Fruit fly (Drosophila melanogaster) whole organism, adult: ENCODE results near the gene CG43318.

Experiments used
- CG14711 ChIP-seq: fragments of 200-800 bp; sonication (Bioruptor generic); optimal IDR thresholded peaks from 2 replicates; lab custom pipeline; 2018; ENCODE audit warnings: missing biosample characterization, mild to moderate bottlenecking, missing genetic modification characterization, moderate library complexity
- CG33017 ChIP-seq: fragments of 200-800 bp; sonication (Bioruptor generic); optimal IDR thresholded peaks from 2 replicates; lab custom pipeline; 2018; ENCODE audit warnings: missing biosample characterization, mild to moderate bottlenecking, missing genetic modification characterization, moderate library complexity
- CG5204 ChIP-seq: fragments of 200-800 bp; sonication (Bioruptor generic); optimal IDR thresholded peaks from 2 replicates; lab custom pipeline; 2016; ENCODE audit warnings: missing biosample characterization, missing genetic modification characterization
- CG7101 ChIP-seq: fragments of 200-800 bp; sonication (Bioruptor generic); optimal IDR thresholded peaks from 2 replicates; lab custom pipeline; 2018; ENCODE audit warnings: missing biosample characterization, mild to moderate bottlenecking, missing genetic modification characterization, moderate library complexity
- Clk ChIP-seq: fragments of 200-800 bp; sonication (Bioruptor generic); optimal IDR thresholded peaks from 2 replicates; lab custom pipeline; 2017; ENCODE audit warnings: missing biosample characterization, missing genetic modification characterization
- Crg-1 ChIP-seq: fragments of 200-800 bp; sonication (Bioruptor generic); optimal IDR thresholded peaks from 2 replicates; lab custom pipeline; 2016; ENCODE audit warnings: missing biosample characterization, missing genetic modification characterization
- Mnt ChIP-seq: fragments of 200-800 bp; sonication (Bioruptor generic); optimal IDR thresholded peaks from 2 replicates; lab custom pipeline; 2016; ENCODE audit warnings: missing biosample characterization, mild to moderate bottlenecking, missing genetic modification characterization
- bab1 ChIP-seq: fragments of 200-800 bp; sonication (Bioruptor generic); optimal IDR thresholded peaks from 3 replicates; lab custom pipeline; 2019; ENCODE audit warnings: missing biosample characterization, mild to moderate bottlenecking, missing genetic modification characterization, moderate library complexity
- cic ChIP-seq: fragments of 200-800 bp; sonication (Bioruptor generic); optimal IDR thresholded peaks from 2 replicates; lab custom pipeline; 2017; ENCODE audit warnings: missing biosample characterization, mild to moderate bottlenecking, missing genetic modification characterization, moderate library complexity
- cnc ChIP-seq, 2 experiments: fragments of >200 bp; optimal IDR thresholded peaks; 2 replicates each; lab custom pipeline; 2017
- kay ChIP-seq: fragments of 200-800 bp; sonication (Bioruptor generic); peaks from one replicate; lab custom pipeline; 2016; ENCODE audit warnings: missing biosample characterization, missing genetic modification characterization, borderline replicate concordance
- ovo ChIP-seq: fragments of 200-800 bp; sonication (Bioruptor generic); optimal IDR thresholded peaks from 2 replicates; lab custom pipeline; 2016; ENCODE audit warnings: missing biosample characterization, missing genetic modification characterization
- pad ChIP-seq: fragments of 200-800 bp; sonication (Bioruptor generic); optimal IDR thresholded peaks from 3 replicates; lab custom pipeline; 2017; ENCODE audit warnings: missing biosample characterization, missing genetic modification characterization, mild to moderate bottlenecking, moderate library complexity, missing genetic modification reagents
- toe ChIP-seq: fragments of 200-800 bp; sonication (Bioruptor generic); optimal IDR thresholded peaks from 2 replicates; lab custom pipeline; 2016; ENCODE audit warnings: missing biosample characterization, missing genetic modification characterization

DNA sequence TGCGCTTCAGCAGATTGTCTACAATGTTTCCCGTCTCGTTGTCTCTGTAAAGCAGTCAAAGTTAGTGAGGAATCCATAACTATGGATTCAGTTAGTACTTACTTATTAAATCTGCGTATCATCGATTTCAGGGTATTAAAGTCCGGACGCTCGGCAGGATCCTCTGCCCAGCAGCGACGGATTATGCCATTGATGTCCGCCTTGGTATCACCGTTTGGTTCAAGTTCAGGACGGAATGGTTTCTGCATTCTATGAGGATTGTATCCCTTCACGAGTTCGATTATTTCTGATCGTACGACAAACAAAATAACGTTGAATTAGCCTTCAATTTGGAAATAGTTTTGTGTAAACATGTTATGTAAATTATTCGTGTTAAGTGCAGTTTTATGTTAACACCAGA is 26.7 kb upstream of the CG43318 start, which contains the start of gene CG9632:
- TF ChIP-seq kay (no peak), CG14711 (tag; lab: Kevin White, UChicago) (no peak), pad (GFP tag; lab: Kevin White, UChicago) (no peak), cic (GFP tag; lab: Kevin White, UChicago) (no peak), CG5204 (GFP tag; lab: Kevin White, UChicago) (no peak), Clk (GFP tag; lab: Kevin White, UChicago) (no peak), Mnt (GFP tag; lab: Kevin White, UChicago) (no peak), cnc (optimal IDR thresholded peaks at IDR 0.05; lab: Kevin White, UChicago) (no peak), ovo (GFP tag; lab: Kevin White, UChicago) (no peak), toe (no peak), Crg-1 (GFP tag; lab: Kevin White, UChicago) (no peak), CG7101 (tag; lab: Kevin White, UChicago) (no peak), bab1 (no peak), CG33017 (tag; lab: Kevin White, UChicago) (no peak)
